Worm (Caenorhabditis elegans): ENCODE data around the gene T20D4.12.
"Not testable (repeated sequence)": the region's sequence is repeated elsewhere in the genome, so short reads cannot be mapped to it uniquely, and the experiment has no call there.

Gene T20D4.12

DNA sequence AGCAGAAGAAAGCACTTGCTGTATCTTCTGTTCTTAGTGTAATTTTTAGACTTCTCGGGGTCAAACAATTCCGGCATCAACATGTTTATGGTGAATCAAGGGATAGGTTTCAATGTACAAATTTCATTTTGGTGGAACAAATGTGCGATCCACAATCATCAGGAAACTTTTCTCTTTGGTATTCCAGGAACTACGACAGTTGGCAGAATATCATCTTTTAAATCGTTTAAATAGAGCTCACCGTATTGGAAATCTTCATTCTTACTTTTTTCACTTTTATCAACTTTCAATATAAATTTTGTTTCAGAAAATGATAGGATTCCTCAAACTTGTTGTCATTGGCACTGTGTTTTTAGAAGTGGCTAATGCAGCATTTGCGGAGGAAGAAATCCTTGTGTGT, at the start of gene T20D4.12:
Gene T20D4.12, plus strand, starts transcription at position 301 of the 400 bp plus-strand sequence.
- TF ChIP-seq Y79H2A.3 (GFP tag; conservative IDR thresholded peaks at IDR 0.05); F22D6.2 (tag; optimal IDR thresholded peaks at IDR 0.05); dpl-1 (GFP tag; optimal IDR thresholded peaks at IDR 0.05): not testable (repeated sequence)

DNA sequence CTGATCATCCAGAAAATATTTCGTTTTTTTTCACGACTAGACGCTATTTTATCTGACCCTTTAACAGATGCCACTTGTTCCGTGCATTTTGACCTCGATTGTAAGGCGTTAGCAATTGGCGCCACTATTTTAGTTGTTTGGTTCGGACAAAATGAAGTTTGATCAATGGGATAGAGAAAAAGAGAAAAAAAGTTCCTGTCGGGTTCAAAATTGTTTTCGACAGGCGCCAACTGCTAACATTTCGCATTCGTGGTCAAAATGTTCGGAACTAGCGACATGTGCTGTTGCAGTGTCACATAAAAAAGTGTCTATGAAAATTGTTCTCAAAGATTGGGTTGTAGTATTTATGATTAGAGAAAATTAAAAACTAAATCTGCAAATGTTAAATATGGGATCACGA, 49.4 kb upstream of the T20D4.12 start:
- no peak for TF ChIP-seq gei-17 (GFP tag; optimal IDR thresholded peaks at IDR 0.05)
- TF ChIP-seq nfya-2 (GFP tag; IDR thresholded peaks at IDR 0.05), result no peak
- TF ChIP-seq D2030.7 (GFP tag; IDR thresholded peaks at IDR 0.05), result no peak

DNA sequence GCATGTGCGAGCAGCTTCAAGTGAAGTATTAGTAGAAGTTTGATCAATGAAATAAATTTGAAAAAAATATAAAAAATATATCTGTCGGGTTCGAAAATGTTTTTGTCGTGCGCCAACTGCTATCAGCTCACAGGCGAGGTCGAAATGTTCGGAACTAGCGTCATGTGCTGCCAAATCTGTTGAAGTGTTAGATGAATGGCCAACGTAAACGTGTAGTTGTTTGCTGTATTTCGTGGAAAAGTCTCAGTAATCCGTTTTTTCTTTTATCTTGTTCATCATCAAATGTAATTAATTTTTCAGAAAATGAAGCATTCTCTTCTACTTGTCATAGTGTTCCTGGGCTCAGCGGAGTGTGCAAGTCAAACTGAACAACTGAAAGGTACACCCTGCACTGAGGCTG, 47.0 kb upstream of the T20D4.12 start, which contains the start of gene C17B7.15:
Gene C17B7.15, plus strand, starts transcription at position 301 of the 400 bp plus-strand sequence.
- TF ChIP-seq ztf-3 (GFP tag; optimal IDR thresholded peaks at IDR 0.05) (no peak), madf-10 (tag; optimal IDR thresholded peaks at IDR 0.05) (no peak)

DNA sequence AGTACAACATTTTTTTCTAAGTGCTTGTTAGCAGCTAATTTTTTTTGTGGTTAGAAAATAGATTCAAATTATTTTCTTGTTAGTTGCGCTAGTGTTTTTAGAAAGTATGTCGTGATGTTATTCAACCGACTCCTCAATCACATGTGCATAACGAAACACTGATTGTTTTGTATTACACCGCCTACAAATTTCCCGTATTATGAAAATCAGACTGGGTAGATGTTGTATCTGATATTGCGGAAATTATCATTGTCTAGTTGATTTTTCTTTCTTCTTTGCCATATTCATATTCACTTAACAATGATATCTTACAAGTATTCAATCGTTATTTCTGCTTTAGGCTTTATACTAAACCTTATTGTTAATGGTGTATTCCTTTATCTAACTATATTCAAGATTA, 45.6 kb upstream of the T20D4.12 start, which contains the start of gene str-63:
Gene str-63, plus strand, starts transcription at position 301 of the 400 bp plus-strand sequence.
- TF ChIP-seq zim-3 (tag; optimal IDR thresholded peaks at IDR 0.05), result no peak
- no peak for TF ChIP-seq hlh-12 (tag; optimal IDR thresholded peaks at IDR 0.05)
- TF ChIP-seq lin-26 (GFP tag; IDR thresholded peaks at IDR 0.05), result no peak
- TF ChIP-seq lin-54 (GFP tag; optimal IDR thresholded peaks at IDR 0.05), result no peak
- no peak for TF ChIP-seq unc-62 (GFP tag; optimal IDR thresholded peaks at IDR 0.05)
- no peak for TF ChIP-seq rpc-1 (optimal IDR thresholded peaks at IDR 0.05)
- no peak for TF ChIP-seq rpc-1 (tag; optimal IDR thresholded peaks at IDR 0.05)
- TF ChIP-seq snpc-3.4 (tag; optimal IDR thresholded peaks at IDR 0.05), result no peak
- TF ChIP-seq rec-8 (tag; optimal IDR thresholded peaks at IDR 0.05), result no peak
- no peak for TF ChIP-seq ztf-22 (GFP tag; optimal IDR thresholded peaks at IDR 0.05)
- TF ChIP-seq pbrm-1 (GFP tag; IDR thresholded peaks at IDR 0.05), result no peak
- no peak for TF ChIP-seq attf-6 (GFP tag; IDR thresholded peaks at IDR 0.05)
- TF ChIP-seq F23B12.7 (tag; optimal IDR thresholded peaks at IDR 0.05; ENCODE audit: insufficient read depth), result no peak
- no peak for TF ChIP-seq sea-2 (GFP tag; IDR thresholded peaks at IDR 0.05)
- TF ChIP-seq athp-1 (tag; optimal IDR thresholded peaks at IDR 0.05), result no peak
- TF ChIP-seq Y79H2A.3 (GFP tag; conservative IDR thresholded peaks at IDR 0.05), result no peak

DNA sequence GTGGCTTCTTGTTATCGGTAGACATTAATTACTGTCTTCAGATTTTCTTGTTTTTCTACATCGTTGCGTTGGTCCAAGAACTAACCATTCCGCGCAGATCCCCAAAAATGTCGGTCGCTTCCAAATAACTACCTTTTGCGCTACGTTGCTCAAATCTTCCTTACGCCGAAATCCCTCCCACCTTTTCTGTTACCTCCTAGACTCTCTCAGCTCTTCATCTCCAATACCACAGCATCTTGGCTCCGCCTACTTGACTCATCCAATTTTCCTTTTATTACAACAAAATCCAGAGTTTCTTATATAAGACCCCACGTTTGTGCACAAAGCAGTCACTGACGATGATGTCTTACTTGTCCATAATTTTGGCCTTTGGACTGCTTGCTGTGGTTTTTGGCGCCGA, 43.9 kb upstream of the T20D4.12 start, which contains the start of gene C17B7.12:
Gene C17B7.12, plus strand, starts transcription at position 301 of the 400 bp plus-strand sequence.
- TF ChIP-seq die-1 (tag; optimal IDR thresholded peaks at IDR 0.05) (no peak), dpl-1 (GFP tag; optimal IDR thresholded peaks at IDR 0.05) (no peak), nhr-80 (tag; optimal IDR thresholded peaks at IDR 0.05) (no peak), rec-8 (tag; optimal IDR thresholded peaks at IDR 0.05) (no peak), tbx-9 (tag; optimal IDR thresholded peaks at IDR 0.05; ENCODE audit: borderline replicate concordance) (no peak), Y56A3A.18 (GFP tag; IDR thresholded peaks at IDR 0.05) (no peak), aptf-3 (GFP tag; IDR thresholded peaks at IDR 0.05) (no peak), T07F8.4 (tag; optimal IDR thresholded peaks at IDR 0.05) (no peak), mcd-1 (GFP tag; IDR thresholded peaks at IDR 0.05) (no peak), F10E7.11 (tag; optimal IDR thresholded peaks at IDR 0.05) (no peak), F57C9.4 (tag; optimal IDR thresholded peaks at IDR 0.05) (no peak), ceh-100 (GFP tag; IDR thresholded peaks at IDR 0.05) (no peak), hrde-1 (tag; optimal IDR thresholded peaks at IDR 0.05; ENCODE audit: borderline replicate concordance) (no peak), aptf-2 (GFP tag; conservative IDR thresholded peaks at IDR 0.05) (no peak), F55B11.4 (tag; optimal IDR thresholded peaks at IDR 0.05; ENCODE audit: borderline replicate concordance, insufficient read depth) (no peak), snpc-4 (GFP tag; optimal IDR thresholded peaks at IDR 0.05) (no peak), snpc-4 (tag; optimal IDR thresholded peaks at IDR 0.05) (no peak), Y53G8AR.9 (GFP tag; conservative IDR thresholded peaks at IDR 0.05) (no peak), cebp-2 (GFP tag; IDR thresholded peaks at IDR 0.05) (no peak)
